Worm (Caenorhabditis elegans): ENCODE results near the gene F41C6.6.
A peak's percentile ranks its signal among the peaks of the same experiment; 100 is the strongest.

The F41C6.6 gene

ce11 chrX:6894104-6894503 is 12.4 kb upstream of the F41C6.6 start:
- TF ChIP-seq elt-1 (tag; optimal IDR thresholded peaks at IDR 0.05): no peak
- TF ChIP-seq R02D3.7 (tag; optimal IDR thresholded peaks at IDR 0.05): no peak
- TF ChIP-seq ZK546.5 (tag; optimal IDR thresholded peaks at IDR 0.05): no peak
- no peak for TF ChIP-seq nhr-237 (tag; optimal IDR thresholded peaks at IDR 0.05)
- TF ChIP-seq nhr-129 (tag; optimal IDR thresholded peaks at IDR 0.05): peak; percentile 17
- no peak for TF ChIP-seq aly-2 (tag; optimal IDR thresholded peaks at IDR 0.05)
- no peak for TF ChIP-seq fos-1 (tag; optimal IDR thresholded peaks at IDR 0.05)
- peak; percentile 39 for TF ChIP-seq F13H6.1 (tag; optimal IDR thresholded peaks at IDR 0.05)
- no peak for TF ChIP-seq snpc-4 (tag; optimal IDR thresholded peaks at IDR 0.05)
- no peak for TF ChIP-seq nhr-6 (tag; optimal IDR thresholded peaks at IDR 0.05)
- no peak for TF ChIP-seq zag-1 (tag; optimal IDR thresholded peaks at IDR 0.05)
- TF ChIP-seq gmeb-1 (tag; optimal IDR thresholded peaks at IDR 0.05): no peak
- TF ChIP-seq peb-1 (tag; optimal IDR thresholded peaks at IDR 0.05): no peak
- no peak for TF ChIP-seq lin-13 (GFP tag; optimal IDR thresholded peaks at IDR 0.05)
- TF ChIP-seq lin-39 (tag; optimal IDR thresholded peaks at IDR 0.05): peak; percentile 6
- TF ChIP-seq nhr-12 (tag; optimal IDR thresholded peaks at IDR 0.05): no peak
- no peak for TF ChIP-seq mdl-1 (tag; optimal IDR thresholded peaks at IDR 0.05)
- TF ChIP-seq crh-2 (tag; optimal IDR thresholded peaks at IDR 0.05): no peak
- no peak for TF ChIP-seq egl-27 (tag; optimal IDR thresholded peaks at IDR 0.05)
- TF ChIP-seq sma-3 (GFP tag; optimal IDR thresholded peaks at IDR 0.05): no peak
- no peak for TF ChIP-seq Y55F3AM.14 (GFP tag; optimal IDR thresholded peaks at IDR 0.05)
- TF ChIP-seq lsy-2 (tag; optimal IDR thresholded peaks at IDR 0.05): peak in 1 of 2 experiments; percentile 68
- TF ChIP-seq sem-4 (tag; optimal IDR thresholded peaks at IDR 0.05): peak; percentile 36
- no peak for TF ChIP-seq alr-1 (tag; optimal IDR thresholded peaks at IDR 0.05)
- no peak for TF ChIP-seq unc-62 (GFP tag; optimal IDR thresholded peaks at IDR 0.05)
- TF ChIP-seq mab-5 (tag; optimal IDR thresholded peaks at IDR 0.05): peak; percentile 55
- TF ChIP-seq blmp-1 (tag; optimal IDR thresholded peaks at IDR 0.05; ENCODE audit: insufficient read depth): no peak
- TF ChIP-seq ztf-4 (tag; optimal IDR thresholded peaks at IDR 0.05): no peak
- TF ChIP-seq skn-1 (tag; optimal IDR thresholded peaks at IDR 0.05): no peak
- no peak for TF ChIP-seq unc-55 (GFP tag; optimal IDR thresholded peaks at IDR 0.05)
- no peak for TF ChIP-seq ceh-16 (tag; optimal IDR thresholded peaks at IDR 0.05)
- no peak for TF ChIP-seq ztf-11 (tag; optimal IDR thresholded peaks at IDR 0.05)
- no peak for TF ChIP-seq lin-11 (tag; optimal IDR thresholded peaks at IDR 0.05)
- TF ChIP-seq nhr-21 (tag; optimal IDR thresholded peaks at IDR 0.05): no peak
- TF ChIP-seq unc-39 (tag; optimal IDR thresholded peaks at IDR 0.05): no peak
- no peak for TF ChIP-seq sma-9 (GFP tag; optimal IDR thresholded peaks at IDR 0.05)
- no peak for TF ChIP-seq sma-9 (tag; optimal IDR thresholded peaks at IDR 0.05)
- TF ChIP-seq nhr-77 (tag; optimal IDR thresholded peaks at IDR 0.05): no peak
- TF ChIP-seq dmd-4 (tag; optimal IDR thresholded peaks at IDR 0.05): no peak
- TF ChIP-seq nhr-25 (tag; optimal IDR thresholded peaks at IDR 0.05): no peak
- TF ChIP-seq mbf-1 (tag; optimal IDR thresholded peaks at IDR 0.05): no peak
- no peak for TF ChIP-seq C34F6.9 (tag; optimal IDR thresholded peaks at IDR 0.05)
- TF ChIP-seq elt-3 (tag; optimal IDR thresholded peaks at IDR 0.05): no peak
- no peak for TF ChIP-seq ama-1 (optimal IDR thresholded peaks at IDR 0.05)
- no peak for TF ChIP-seq ceh-82 (tag; optimal IDR thresholded peaks at IDR 0.05)
- no peak for TF ChIP-seq nhr-10 (tag; optimal IDR thresholded peaks at IDR 0.05)
- no peak for TF ChIP-seq ztf-1 (GFP tag; conservative IDR thresholded peaks at IDR 0.05)

ce11 chrX:6893074-6893473 is 11.4 kb upstream of the F41C6.6 start:
- TF ChIP-seq F13H6.1 (tag; optimal IDR thresholded peaks at IDR 0.05): peak; percentile 14
- no peak for TF ChIP-seq nhr-129 (tag; optimal IDR thresholded peaks at IDR 0.05)
